Fruit fly (Drosophila melanogaster): ENCODE results near the gene ctrip.
A peak's percentile ranks its signal among the peaks of the same experiment; 100 is the strongest.

Gene ctrip

dm6 chr3R:4813172-4813716 lies 1.3 kb upstream of the ctrip start (continued):
- TF ChIP-seq CG11695 (GFP tag; IDR thresholded peaks at IDR 0.05) (0 out of 3 replicates have a peak, but pooled peaks have one; percentile 32), CG1647 (GFP tag; optimal IDR thresholded peaks at IDR 0.05) (no peak), Antp (GFP tag; optimal IDR thresholded peaks at IDR 0.05) (peak; percentile 9), CG3847 (GFP tag; IDR thresholded peaks at IDR 0.05) (peak; percentile 66), tin (GFP tag; optimal IDR thresholded peaks at IDR 0.05) (peak; percentile 42), B-H2 (GFP tag; optimal IDR thresholded peaks at IDR 0.05) (peak; percentile 48), tll (GFP tag; optimal IDR thresholded peaks at IDR 0.05) (peak in 1 of 2 experiments; percentile 64), CG17328 (GFP tag; IDR thresholded peaks at IDR 0.05) (no peak), CG11696 (GFP tag; IDR thresholded peaks at IDR 0.05) (no peak), z (GFP tag; IDR thresholded peaks at IDR 0.05) (no peak), CG2875 (GFP tag; optimal IDR thresholded peaks at IDR 0.05) (peak; percentile 80), CG11398 (GFP tag; optimal IDR thresholded peaks at IDR 0.05) (peak; percentile 1), CG17802 (tag; optimal IDR thresholded peaks at IDR 0.05) (peak; percentile 91), HLH3B (GFP tag; IDR thresholded peaks at IDR 0.05) (peak; percentile 39; the same call in 1 of the 2 replicates), Nf-YA (GFP tag; IDR thresholded peaks at IDR 0.05) (peak; percentile 49), gem (tag; optimal IDR thresholded peaks at IDR 0.05) (peak; percentile 66), Max (GFP tag; optimal IDR thresholded peaks at IDR 0.05) (peak; percentile 18), wek (GFP tag; optimal IDR thresholded peaks at IDR 0.05) (peak; percentile 87), nerfin-1 (tag; optimal IDR thresholded peaks at IDR 0.05) (peak; percentile 84), nerfin-2 (GFP tag; IDR thresholded peaks at IDR 0.05; ENCODE audit: partially characterized antibody) (peak; percentile 41; the same call in 1 of the 2 replicates), CG30431 (GFP tag; optimal IDR thresholded peaks at IDR 0.05) (peak; percentile 46), Ets65A (GFP tag) (peak; percentile 64), insv (GFP tag; optimal IDR thresholded peaks at IDR 0.05) (peak in 1 of 2 experiments; percentile 52), pzg (GFP tag; optimal IDR thresholded peaks at IDR 0.05) (peak; percentile 50), CG8388 (GFP tag; optimal IDR thresholded peaks at IDR 0.05) (peak; percentile 38), CG15601 (tag; optimal IDR thresholded peaks at IDR 0.05) (peak; percentile 91), CG4424 (GFP tag; optimal IDR thresholded peaks at IDR 0.05) (peak; percentile 2), Fer2 (tag; optimal IDR thresholded peaks at IDR 0.05) (no peak), Ssrp (tag; optimal IDR thresholded peaks at IDR 0.05) (peak; percentile 22), CG2889 (GFP tag; IDR thresholded peaks at IDR 0.05) (0 out of 3 replicates have a peak, but pooled peaks have one; percentile 22), CG18619 (GFP tag; optimal IDR thresholded peaks at IDR 0.05) (peak; percentile 60), CG12769 (tag; optimal IDR thresholded peaks at IDR 0.05) (peak; percentile 7), NC2β (GFP tag; optimal IDR thresholded peaks at IDR 0.05) (peak; percentile 29), inv (GFP tag; IDR thresholded peaks at IDR 0.05; ENCODE audit: partially characterized antibody) (peak; percentile 68), CG2712 (tag; optimal IDR thresholded peaks at IDR 0.05) (peak; percentile 71), Bgb (GFP tag; IDR thresholded peaks at IDR 0.05; ENCODE audit: partially characterized antibody) (peak; percentile 72), tgo (GFP tag; IDR thresholded peaks at IDR 0.05) (0 out of 3 replicates have a peak, but pooled peaks have one; percentile 39), hb (GFP tag; IDR thresholded peaks at IDR 0.05; ENCODE audit: partially characterized antibody) (no peak), dm (GFP tag; optimal IDR thresholded peaks at IDR 0.05) (peak; percentile 5), CG1024 (GFP tag; IDR thresholded peaks at IDR 0.05) (peak; percentile 94), unc-4 (GFP tag; IDR thresholded peaks at IDR 0.05; ENCODE audit: partially characterized antibody) (peak; percentile 62), Lhr (GFP tag; optimal IDR thresholded peaks at IDR 0.05) (peak; percentile 68), CG12071 (GFP tag; optimal IDR thresholded peaks at IDR 0.05) (no peak), H2.0 (GFP tag; IDR thresholded peaks at IDR 0.05) (peak; percentile 53; the same call in 1 of the 2 replicates), CG17359 (tag; optimal IDR thresholded peaks at IDR 0.05) (peak; percentile 70), CG10209 (GFP tag; optimal IDR thresholded peaks at IDR 0.05) (peak; percentile 73), knrl (GFP tag; IDR thresholded peaks at IDR 0.05; ENCODE audit: partially characterized antibody) (peak; percentile 76), Chrac-16 (GFP tag; optimal IDR thresholded peaks at IDR 0.05) (peak; percentile 19), NK7.1 (GFP tag; optimal IDR thresholded peaks at IDR 0.05) (peak; percentile 5)
